Fruit fly (Drosophila melanogaster): ENCODE measurements around the gene wapl.

DNA sequence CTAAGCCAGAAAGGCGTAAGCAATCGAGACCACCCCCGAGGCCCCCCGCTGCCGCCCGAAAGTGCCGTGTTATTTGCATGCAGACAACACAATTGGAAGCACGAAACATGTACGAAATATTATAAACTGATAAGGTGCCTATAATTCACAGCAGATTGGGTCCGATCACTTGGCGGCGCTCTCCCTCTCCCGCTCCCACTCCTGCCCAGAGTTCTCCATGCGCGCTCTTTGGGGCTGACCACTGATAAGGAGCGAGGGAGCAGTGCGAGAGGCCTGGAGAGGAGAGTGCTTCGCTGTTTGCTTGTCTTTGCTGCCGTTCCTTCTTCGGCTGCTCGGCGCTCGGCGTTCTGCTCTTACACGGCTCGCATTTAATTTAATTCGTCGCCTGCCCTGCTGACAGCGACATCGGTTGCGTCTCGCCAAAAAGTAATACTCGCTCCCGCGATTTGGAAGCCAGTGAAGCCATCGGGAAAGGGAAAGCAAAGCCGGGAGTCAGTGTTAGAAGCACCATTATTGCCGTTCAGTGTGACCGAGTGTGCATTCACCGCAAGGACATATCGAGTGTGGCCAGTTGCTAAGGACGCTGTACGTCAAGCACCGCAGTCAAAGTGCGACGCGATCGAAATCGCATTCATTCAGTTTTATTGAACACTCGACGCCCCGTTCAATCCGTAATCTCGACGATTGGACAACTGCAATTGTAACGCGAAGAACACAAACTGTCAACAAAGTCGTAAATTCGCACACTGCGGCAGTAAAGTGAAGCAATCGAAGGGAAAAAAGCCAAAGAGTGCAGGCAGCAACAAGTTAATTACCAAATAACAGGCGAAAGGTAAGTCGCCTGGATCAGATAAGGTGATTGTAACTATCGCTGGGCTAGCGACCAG, 35.7 kb upstream of the wapl start:
- TF ChIP-seq CG8478 (optimal IDR thresholded peaks at IDR 0.05) = no peak
- TF ChIP-seq CTCF (optimal IDR thresholded peaks at IDR 0.05) = no peak
